Fruit fly (Drosophila melanogaster) whole organism, embryonic: Measurements from ENCODE around the gene CG16790.

ENCODE experiments used
- ATbp ChIP-seq: fragments of 200-800 bp; sonication (Bioruptor generic); optimal IDR thresholded peaks from 2 replicates; lab custom pipeline; 2017; ENCODE audit warnings: missing biosample characterization, mild to moderate bottlenecking, missing genetic modification characterization, missing genetic modification reagents
- Atf3 ChIP-seq: fragments of 200-800 bp; sonication (Bioruptor generic); optimal IDR thresholded peaks from 3 replicates; lab custom pipeline; 2016; ENCODE audit warnings: missing biosample characterization, missing genetic modification characterization
- Bgb ChIP-seq: fragments of 200-800 bp; sonication (Bioruptor generic); IDR thresholded peaks from 2 replicates; pipeline ENCODE4 v1.3.6; 2022; ENCODE audit warnings: missing biosample characterization, missing genetic modification characterization; ENCODE audit not compliant: partially characterized antibody
- CG10366 ChIP-seq: fragments of 200-800 bp; sonication (Bioruptor generic); IDR thresholded peaks from 2 replicates; pipeline ENCODE4 v1.3.6; 2022; ENCODE audit warnings: missing biosample characterization, missing genetic modification characterization
- CG10543 ChIP-seq: fragments of 200-800 bp; sonication (Bioruptor generic); optimal IDR thresholded peaks from 3 replicates; lab custom pipeline; 2017; ENCODE audit warnings: missing biosample characterization, mild to moderate bottlenecking, missing genetic modification characterization, moderate library complexity
- CG11456 ChIP-seq: fragments of 200-800 bp; sonication (Bioruptor generic); IDR thresholded peaks from 3 replicates; pipeline ENCODE4 v1.3.6; 2022; ENCODE audit warnings: missing biosample characterization, missing genetic modification characterization
- CG13296 ChIP-seq: fragments of 200-800 bp; sonication (Bioruptor generic); optimal IDR thresholded peaks from 3 replicates; lab custom pipeline; 2018; ENCODE audit warnings: missing biosample characterization, mild to moderate bottlenecking, missing genetic modification characterization
- CG14050 ChIP-seq: fragments of 200-800 bp; sonication (Bioruptor generic); IDR thresholded peaks from 3 replicates; pipeline ENCODE4 v1.3.6; 2022; ENCODE audit warnings: missing biosample characterization, missing genetic modification characterization
- CG14860 ChIP-seq: fragments of 200-800 bp; sonication (Bioruptor generic); IDR thresholded peaks from 3 replicates; pipeline ENCODE4 v1.3.6; 2022; ENCODE audit warnings: missing biosample characterization, missing genetic modification characterization; ENCODE audit not compliant: partially characterized antibody
- CG16813 ChIP-seq: fragments of 200-800 bp; sonication (Bioruptor generic); IDR thresholded peaks from 3 replicates; pipeline ENCODE4 v1.3.6; 2022; ENCODE audit warnings: missing biosample characterization, missing genetic modification characterization; ENCODE audit not compliant: partially characterized antibody
- CG17186 ChIP-seq: fragments of 200-800 bp; sonication (Bioruptor generic); optimal IDR thresholded peaks from 3 replicates; lab custom pipeline; 2017; ENCODE audit warnings: missing biosample characterization, missing genetic modification reagents, missing genetic modification characterization
- CG17829 ChIP-seq: fragments of 200-800 bp; optimal IDR thresholded peaks from 2 replicates; lab custom pipeline; 2019; ENCODE audit warnings: missing biosample characterization, mild to moderate bottlenecking, missing genetic modification characterization, moderate library complexity
- CG2875 ChIP-seq: fragments of 200-800 bp; sonication (Bioruptor generic); optimal IDR thresholded peaks from 2 replicates; lab custom pipeline; 2017; ENCODE audit warnings: missing biosample characterization, mild to moderate bottlenecking, missing genetic modification characterization, missing genetic modification reagents
- CG2889 ChIP-seq: fragments of 200-800 bp; sonication (Bioruptor generic); IDR thresholded peaks from 3 replicates; pipeline ENCODE4 v1.3.6; 2022; ENCODE audit warnings: missing biosample characterization, missing genetic modification characterization
- CG3407 ChIP-seq: fragments of 200-800 bp; sonication (Bioruptor generic); optimal IDR thresholded peaks from 2 replicates; lab custom pipeline; 2018; ENCODE audit warnings: missing biosample characterization, mild to moderate bottlenecking, missing genetic modification characterization
- CG4328 ChIP-seq: fragments of 200-800 bp; sonication (Bioruptor generic); optimal IDR thresholded peaks from 3 replicates; lab custom pipeline; 2017; ENCODE audit warnings: missing biosample characterization, missing genetic modification reagents, missing genetic modification characterization
- CG6254 ChIP-seq: fragments of 200-800 bp; sonication (Bioruptor generic); optimal IDR thresholded peaks from 3 replicates; lab custom pipeline; 2017; ENCODE audit warnings: mild to moderate bottlenecking, missing biosample characterization, missing genetic modification reagents, missing genetic modification characterization
- CG6272 ChIP-seq: fragments of 200-800 bp; sonication (Bioruptor generic); IDR thresholded peaks from 2 replicates; pipeline ENCODE4 v1.3.6; 2022; ENCODE audit warnings: missing biosample characterization, missing genetic modification characterization
- CG6813 ChIP-seq: fragments of 200-800 bp; sonication (Bioruptor generic); optimal IDR thresholded peaks from 2 replicates; lab custom pipeline; 2017; ENCODE audit warnings: missing biosample characterization, missing genetic modification characterization, mild to moderate bottlenecking, moderate library complexity, missing genetic modification reagents
- CG6854 ChIP-seq: fragments of 200-800 bp; sonication (Bioruptor generic); optimal IDR thresholded peaks from 3 replicates; lab custom pipeline; 2017; ENCODE audit warnings: missing biosample characterization, mild to moderate bottlenecking, missing genetic modification characterization
- CG9817 ChIP-seq: fragments of 200-800 bp; sonication (Bioruptor generic); optimal IDR thresholded peaks from 2 replicates; lab custom pipeline; 2018; ENCODE audit warnings: missing biosample characterization, mild to moderate bottlenecking, missing genetic modification characterization, moderate library complexity
- Dek ChIP-seq: fragments of 200-800 bp; sonication (Bioruptor generic); optimal IDR thresholded peaks from 3 replicates; lab custom pipeline; 2019; ENCODE audit warnings: missing biosample characterization, mild to moderate bottlenecking, missing genetic modification characterization, moderate library complexity
- Dip2 ChIP-seq: fragments of 200-800 bp; sonication (Bioruptor generic); IDR thresholded peaks from 2 replicates; pipeline ENCODE4 v1.3.6; 2022; ENCODE audit warnings: missing biosample characterization, missing genetic modification characterization
- HLH3B ChIP-seq: fragments of 200-800 bp; sonication (Bioruptor generic); IDR thresholded peaks from 2 replicates; pipeline ENCODE4 v1.3.6; 2022; ENCODE audit warnings: missing biosample characterization, missing genetic modification characterization
- HLH4C ChIP-seq: fragments of 200-800 bp; sonication (Bioruptor generic); IDR thresholded peaks from 3 replicates; pipeline ENCODE4 v1.3.6; 2022; ENCODE audit warnings: missing biosample characterization, missing genetic modification characterization; ENCODE audit not compliant: partially characterized antibody
- HLHmδ ChIP-seq: fragments of 200-800 bp; sonication (Bioruptor generic); optimal IDR thresholded peaks from 2 replicates; lab custom pipeline; 2018; ENCODE audit warnings: missing biosample characterization, mild to moderate bottlenecking, missing genetic modification characterization, moderate library complexity
- Tbp ChIP-seq: fragments of >200 bp; optimal IDR thresholded peaks from 2 replicates; lab custom pipeline; 2018; ENCODE audit warnings: missing biosample characterization, missing genetic modification characterization
- aop ChIP-seq: fragments of 200-800 bp; sonication (Bioruptor generic); IDR thresholded peaks from 2 replicates; pipeline ENCODE4 v1.3.6; 2022; ENCODE audit warnings: missing biosample characterization, missing genetic modification characterization
- crol ChIP-seq: fragments of 200-800 bp; sonication (Bioruptor generic); IDR thresholded peaks from 2 replicates; pipeline ENCODE4 v1.3.6; 2022; ENCODE audit warnings: missing biosample characterization, missing genetic modification characterization
- grau ChIP-seq: fragments of 200-800 bp; optimal IDR thresholded peaks from 3 replicates; lab custom pipeline; 2019; ENCODE audit warnings: missing biosample characterization, mild to moderate bottlenecking, missing genetic modification characterization, moderate library complexity
- gt ChIP-seq: fragments of 200-800 bp; sonication (Bioruptor generic); IDR thresholded peaks from 2 replicates; pipeline ENCODE4 v1.3.6; 2022; ENCODE audit warnings: missing biosample characterization, missing genetic modification characterization
- hb ChIP-seq: fragments of 200-800 bp; sonication (Bioruptor generic); IDR thresholded peaks from 3 replicates; pipeline ENCODE4 v1.3.6; 2022; ENCODE audit warnings: missing biosample characterization, missing genetic modification characterization; ENCODE audit not compliant: partially characterized antibody
- hbn ChIP-seq: fragments of 200-800 bp; sonication (Bioruptor generic); IDR thresholded peaks from 2 replicates; pipeline ENCODE4 v1.3.6; 2022; ENCODE audit warnings: missing biosample characterization, missing genetic modification characterization; ENCODE audit not compliant: partially characterized antibody
- nerfin-2 ChIP-seq: fragments of 200-800 bp; sonication (Bioruptor generic); IDR thresholded peaks from 2 replicates; pipeline ENCODE4 v1.3.6; 2022; ENCODE audit warnings: missing biosample characterization, missing genetic modification characterization; ENCODE audit not compliant: partially characterized antibody
- phol ChIP-seq: fragments of 200-800 bp; sonication (Bioruptor generic); optimal IDR thresholded peaks from 3 replicates; lab custom pipeline; 2018; ENCODE audit warnings: missing biosample characterization, mild to moderate bottlenecking, missing genetic modification characterization, moderate library complexity
- rib ChIP-seq: fragments of 200-800 bp; sonication (Bioruptor generic); IDR thresholded peaks from 2 replicates; pipeline ENCODE4 v1.3.6; 2022; ENCODE audit warnings: missing biosample characterization, missing genetic modification characterization
- ro ChIP-seq: fragments of 200-800 bp; sonication (Bioruptor generic); IDR thresholded peaks from 2 replicates; pipeline ENCODE4 v1.3.6; 2022; ENCODE audit warnings: missing biosample characterization, missing genetic modification characterization
- sc ChIP-seq, 3 experiments: fragments of >200 bp in 2 of 3; fragments of 200-800 bp in 1 of 3; sonication (Bioruptor generic) in 1 of 3; optimal IDR thresholded peaks; 2 replicates in 2 of 3; 3 replicates in 1 of 3; lab custom pipeline; 2017; ENCODE audit warnings: mild to moderate bottlenecking in 1 of 3, missing biosample characterization in 1 of 3, missing genetic modification characterization in 1 of 3, missing genetic modification reagents in 1 of 3
- so ChIP-seq: fragments of 200-800 bp; sonication (Bioruptor generic); IDR thresholded peaks from 3 replicates; pipeline ENCODE4 v1.3.6; 2022; ENCODE audit warnings: missing biosample characterization, missing genetic modification characterization
- sr ChIP-seq: fragments of 200-800 bp; sonication (Bioruptor generic); IDR thresholded peaks from 3 replicates; pipeline ENCODE4 v1.3.6; 2022; ENCODE audit warnings: missing biosample characterization, missing genetic modification characterization
- tin ChIP-seq: fragments of 200-800 bp; sonication (Bioruptor generic); optimal IDR thresholded peaks from 3 replicates; lab custom pipeline; 2016; ENCODE audit warnings: missing biosample characterization, missing genetic modification characterization
- ttk ChIP-seq: fragments of 200-800 bp; sonication (Bioruptor generic); IDR thresholded peaks from 2 replicates; pipeline ENCODE4 v2.1.2; 2022; ENCODE audit warnings: missing biosample characterization, missing genetic modification characterization
- twi ChIP-seq: fragments of 200-800 bp; optimal IDR thresholded peaks from 2 replicates; lab custom pipeline; 2019; ENCODE audit warnings: missing biosample characterization, mild to moderate bottlenecking, missing genetic modification characterization, moderate library complexity
- wor ChIP-seq: fragments of 200-800 bp; sonication (Bioruptor generic); IDR thresholded peaks from 2 replicates; pipeline ENCODE4 v1.3.6; 2022; ENCODE audit warnings: missing biosample characterization, missing genetic modification characterization
- zen ChIP-seq: fragments of 200-800 bp; sonication (Bioruptor generic); optimal IDR thresholded peaks from 3 replicates; lab custom pipeline; 2018; ENCODE audit warnings: missing biosample characterization, mild to moderate bottlenecking, missing genetic modification characterization, moderate library complexity
- zen2 ChIP-seq: fragments of 200-800 bp; sonication (Bioruptor generic); IDR thresholded peaks from 3 replicates; pipeline ENCODE4 v1.3.6; 2022; ENCODE audit warnings: missing biosample characterization, missing genetic modification characterization; ENCODE audit not compliant: partially characterized antibody
- zfh1 ChIP-seq: fragments of 200-800 bp; sonication (Bioruptor generic); IDR thresholded peaks from 3 replicates; pipeline ENCODE4 v1.3.6; 2022; ENCODE audit warnings: missing biosample characterization, missing genetic modification characterization

Gene CG16790

DNA sequence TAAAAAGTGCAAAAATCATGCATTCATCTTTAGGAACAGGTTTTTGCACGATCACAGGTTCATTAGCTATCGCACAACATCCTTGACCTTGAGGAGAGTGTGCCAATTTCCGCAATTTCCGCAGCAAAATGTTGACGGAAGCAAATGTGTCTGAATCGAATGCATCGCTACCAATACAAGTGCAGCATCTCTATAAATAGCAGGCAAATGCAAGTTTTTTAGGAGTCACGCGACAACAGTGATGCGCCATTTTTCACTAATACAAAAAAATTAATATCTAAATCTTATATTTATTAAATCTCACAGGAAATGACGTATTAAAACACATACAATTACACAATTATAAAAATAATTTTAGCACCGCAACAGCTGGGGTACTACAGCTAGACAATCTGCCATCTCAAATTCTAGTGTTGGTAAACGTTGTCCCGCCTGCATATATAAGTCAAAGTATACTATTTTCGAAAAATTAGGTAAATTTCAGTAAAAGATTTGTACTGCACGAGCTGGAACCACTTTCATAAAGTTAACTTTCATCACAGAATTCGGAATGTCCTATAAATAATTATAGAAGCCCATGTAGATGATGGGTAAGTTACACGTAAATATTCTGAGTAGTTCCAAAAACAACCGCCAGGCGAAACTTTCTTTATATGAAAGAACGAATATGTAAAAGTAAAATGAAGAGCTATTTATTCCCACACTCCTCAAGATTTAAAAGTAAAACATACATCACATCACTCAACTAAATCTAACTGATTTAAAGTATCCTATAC, 4.0 kb upstream of the CG16790 start, which contains the start of gene CG9399 (continued):
- TF ChIP-seq CG11456, result peak; percentile 97
- no peak for TF ChIP-seq hb (GFP tag; lab: Robert Waterston, UW)
- TF ChIP-seq CG9817 (tag; lab: Kevin White, UChicago), result peak; percentile 94
- TF ChIP-seq rib (GFP tag; lab: Robert Waterston, UW), result peak; percentile 88
- peak; percentile 94 for TF ChIP-seq CG6813 (GFP tag; lab: Kevin White, UChicago)
- peak; percentile 65; the same call in 1 of the 2 replicates for TF ChIP-seq Bgb (GFP tag; lab: Robert Waterston, UW)
- peak; percentile 90 for TF ChIP-seq CG10543 (GFP tag; lab: Kevin White, UChicago)
- peak; percentile 98 for TF ChIP-seq CG17829 (tag; lab: Kevin White, UChicago)
- TF ChIP-seq CG4328 (GFP tag; lab: Kevin White, UChicago), result peak; percentile 85
- peak; percentile 96 for TF ChIP-seq aop
- peak; percentile 92 for TF ChIP-seq twi (tag; lab: Kevin White, UChicago)
- TF ChIP-seq CG2875, result peak; percentile 96
- TF ChIP-seq CG17186 (GFP tag; lab: Kevin White, UChicago), result peak; percentile 86
- peak; percentile 97 for TF ChIP-seq CG14050 (GFP tag; lab: Robert Waterston, UW)
- TF ChIP-seq HLH3B (GFP tag; lab: Robert Waterston, UW), result peak; percentile 98
- peak; percentile 68 for TF ChIP-seq Tbp (GFP tag; lab: Kevin White, UChicago)
- peak; percentile 56 for TF ChIP-seq Dip2
- no peak for TF ChIP-seq nerfin-2 (GFP tag; lab: Robert Waterston, UW)
- TF ChIP-seq crol (GFP tag; lab: Robert Waterston, UW), result peak; percentile 77
- peak; percentile 95 for TF ChIP-seq ATbp
- no peak for TF ChIP-seq sc (optimal IDR thresholded peaks at IDR 0.05; lab: Kevin White, UChicago)
- TF ChIP-seq sc (GFP tag; optimal IDR thresholded peaks at IDR 0.05; lab: Kevin White, UChicago), result peak; percentile 95
- peak; percentile 98 for TF ChIP-seq wor
- peak; percentile 99 for TF ChIP-seq CG10366 (GFP tag; lab: Robert Waterston, UW)
- peak; percentile 95 for TF ChIP-seq zen (tag; lab: Kevin White, UChicago)
- TF ChIP-seq HLH4C (GFP tag; lab: Robert Waterston, UW), result 0 out of 3 replicates have a peak, but pooled peaks have one; percentile 38
- TF ChIP-seq so (GFP tag; lab: Robert Waterston, UW), result peak; percentile 98
- TF ChIP-seq ttk (GFP tag; lab: Robert Waterston, UW), result peak; percentile 98
- TF ChIP-seq CG6254 (GFP tag; lab: Kevin White, UChicago), result peak; percentile 93
- no peak for TF ChIP-seq zen2 (GFP tag; lab: Robert Waterston, UW)
- TF ChIP-seq sr (GFP tag; lab: Robert Waterston, UW), result peak; percentile 92; the same call in 2 of the 3 replicates
- peak; percentile 96 for TF ChIP-seq Dek (tag; lab: Kevin White, UChicago)
- peak; percentile 97 for TF ChIP-seq CG2889 (GFP tag; lab: Robert Waterston, UW)
- no peak for TF ChIP-seq HLHmδ (GFP tag; lab: Kevin White, UChicago)
- TF ChIP-seq hbn (GFP tag; lab: Robert Waterston, UW), result no peak
- TF ChIP-seq CG6854 (GFP tag; lab: Kevin White, UChicago), result peak; percentile 90
- peak; percentile 52; the same call in 2 of the 3 replicates for TF ChIP-seq CG16813 (GFP tag; lab: Robert Waterston, UW)
- TF ChIP-seq gt (GFP tag; lab: Robert Waterston, UW), result peak; percentile 96
- TF ChIP-seq CG14860, result 0 out of 3 replicates have a peak, but pooled peaks have one; percentile 48
- peak; percentile 93 for TF ChIP-seq CG13296 (GFP tag; lab: Kevin White, UChicago)
- peak; percentile 99 for TF ChIP-seq zfh1
- peak; percentile 98 for TF ChIP-seq tin (GFP tag; lab: Kevin White, UChicago)
- peak; percentile 95 for TF ChIP-seq ro (GFP tag; lab: Robert Waterston, UW)
- peak; percentile 97 for TF ChIP-seq CG3407
- peak; percentile 92 for TF ChIP-seq Atf3 (GFP tag; lab: Kevin White, UChicago)
- TF ChIP-seq CG6272 (GFP tag; lab: Robert Waterston, UW), result peak; percentile 98
- TF ChIP-seq phol, result peak; percentile 97
- peak; percentile 95 for TF ChIP-seq grau (tag; lab: Kevin White, UChicago)
